Fruit fly (Drosophila melanogaster): ENCODE data around the gene CG44098.

CG44098 gene

DNA sequence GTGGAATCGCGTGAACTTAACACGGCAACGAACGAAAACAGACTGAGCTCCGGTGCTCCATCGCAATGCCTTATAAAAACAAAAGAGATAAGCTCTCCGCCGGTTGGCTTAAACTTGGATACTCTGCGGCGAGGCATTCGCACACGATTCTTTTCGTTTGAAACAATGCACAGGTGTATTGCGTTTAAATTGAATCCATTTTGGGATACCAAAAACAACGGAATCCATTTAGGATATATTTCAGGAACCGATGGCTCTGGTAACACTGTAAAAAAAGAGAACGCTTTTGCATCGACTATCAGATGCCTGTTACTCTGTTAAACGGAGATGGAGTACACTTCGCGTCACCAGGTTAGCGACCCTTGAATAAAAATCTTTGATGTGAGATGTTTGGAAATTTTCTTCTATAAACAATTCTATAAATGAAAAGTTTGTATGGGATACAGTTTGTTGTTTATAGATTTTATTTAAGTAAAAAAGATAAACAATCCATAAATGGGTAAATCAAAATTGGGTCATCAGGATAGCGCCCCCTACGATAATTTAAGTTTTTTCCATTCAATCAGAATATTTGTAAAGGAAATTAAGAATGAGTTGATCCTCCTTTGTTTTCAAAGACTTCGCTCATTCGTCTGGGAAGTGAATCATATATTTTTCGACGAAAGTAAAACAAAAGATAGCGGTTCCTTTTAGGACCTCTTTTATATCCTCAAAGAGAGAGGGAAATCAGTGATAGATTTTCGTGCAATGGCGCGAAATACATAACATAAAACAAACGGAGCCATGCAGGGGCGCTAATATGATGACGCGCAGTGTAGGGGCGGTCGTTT is 41.0 kb downstream of the CG44098 start, which contains the start of gene Nep2 (continued):
- TF ChIP-seq CG2678 (tag; optimal IDR thresholded peaks at IDR 0.05) = peak; percentile 60
- no peak for TF ChIP-seq gsb (GFP tag; IDR thresholded peaks at IDR 0.05)
- TF ChIP-seq Hr3 (GFP tag; optimal IDR thresholded peaks at IDR 0.05) = peak; percentile 29
- peak; percentile 28 for TF ChIP-seq CG9797 (GFP tag; optimal IDR thresholded peaks at IDR 0.05)
- TF ChIP-seq D (optimal IDR thresholded peaks at IDR 0.05) = no peak
- peak; percentile 29 for TF ChIP-seq D (GFP tag; optimal IDR thresholded peaks at IDR 0.05)
- peak; percentile 2 for TF ChIP-seq cato (GFP tag; optimal IDR thresholded peaks at IDR 0.05; ENCODE audit: borderline replicate concordance)
- peak; percentile 17 for TF ChIP-seq Atf3 (GFP tag; optimal IDR thresholded peaks at IDR 0.05)
- no peak for TF ChIP-seq gcm2 (GFP tag; optimal IDR thresholded peaks at IDR 0.05)
- no peak for TF ChIP-seq trem (tag; optimal IDR thresholded peaks at IDR 0.05)
- peak; percentile 29; the same call in 3 of the 4 replicates for TF ChIP-seq Gug (GFP tag; IDR thresholded peaks at IDR 0.05)
- peak; percentile 40; the same call in 1 of the 3 replicates for TF ChIP-seq ci (GFP tag; IDR thresholded peaks at IDR 0.05)
- TF ChIP-seq CG9817 (tag; optimal IDR thresholded peaks at IDR 0.05) = no peak
- TF ChIP-seq BtbVII (GFP tag; optimal IDR thresholded peaks at IDR 0.05) = peak; percentile 20
- TF ChIP-seq eve (GFP tag; optimal IDR thresholded peaks at IDR 0.05) = peak in 1 of 2 experiments; percentile 56
- no peak for TF ChIP-seq fd102C (GFP tag; optimal IDR thresholded peaks at IDR 0.05)
- TF ChIP-seq pnt (GFP tag; optimal IDR thresholded peaks at IDR 0.05) = no peak
- TF ChIP-seq chinmo (GFP tag; IDR thresholded peaks at IDR 0.05; ENCODE audit: partially characterized antibody) = no peak
- TF ChIP-seq CG7271 (tag; optimal IDR thresholded peaks at IDR 0.05) = no peak
- TF ChIP-seq Xbp1 (GFP tag; optimal IDR thresholded peaks at IDR 0.05) = no peak
- TF ChIP-seq CG16815 (GFP tag; optimal IDR thresholded peaks at IDR 0.05) = peak; percentile 17
- TF ChIP-seq H15 (GFP tag; IDR thresholded peaks at IDR 0.05) = no peak
- no peak for TF ChIP-seq CG17912 (GFP tag; optimal IDR thresholded peaks at IDR 0.05)
- TF ChIP-seq aop (GFP tag; IDR thresholded peaks at IDR 0.05) = no peak
- TF ChIP-seq CG1024 (GFP tag; IDR thresholded peaks at IDR 0.05) = no peak
- peak; percentile 48 for TF ChIP-seq CG17385 (GFP tag; optimal IDR thresholded peaks at IDR 0.05)
- TF ChIP-seq CG10321 (GFP tag; IDR thresholded peaks at IDR 0.05) = no peak
- no peak for TF ChIP-seq CG12219 (GFP tag; optimal IDR thresholded peaks at IDR 0.05)
- TF ChIP-seq CG10366 (GFP tag; IDR thresholded peaks at IDR 0.05) = no peak
- peak; percentile 29 for TF ChIP-seq lilli (GFP tag; optimal IDR thresholded peaks at IDR 0.05)
- TF ChIP-seq sob (GFP tag; IDR thresholded peaks at IDR 0.05) = no peak
- no peak for TF ChIP-seq Tbp (GFP tag; optimal IDR thresholded peaks at IDR 0.05)
- TF ChIP-seq disco-r (GFP tag; optimal IDR thresholded peaks at IDR 0.05) = no peak
- peak; percentile 41 for TF ChIP-seq CG2120 (GFP tag; optimal IDR thresholded peaks at IDR 0.05)
- peak; percentile 66; the same call in 2 of the 3 replicates for TF ChIP-seq mld (GFP tag; IDR thresholded peaks at IDR 0.05; ENCODE audit: partially characterized antibody)
- TF ChIP-seq pfk (GFP tag; optimal IDR thresholded peaks at IDR 0.05) = no peak
- TF ChIP-seq vnd (GFP tag; IDR thresholded peaks at IDR 0.05; ENCODE audit: partially characterized antibody) = no peak
- no peak for TF ChIP-seq CG43689 (GFP tag; IDR thresholded peaks at IDR 0.05)
- TF ChIP-seq CG18476 (GFP tag; optimal IDR thresholded peaks at IDR 0.05) = peak; percentile 35
- no peak for TF ChIP-seq CG14965 (GFP tag; optimal IDR thresholded peaks at IDR 0.05; ENCODE audit: borderline replicate concordance)
- no peak for TF ChIP-seq Hand (GFP tag; optimal IDR thresholded peaks at IDR 0.05)
- TF ChIP-seq Xrp1 (GFP tag; IDR thresholded peaks at IDR 0.05) = no peak
- peak; percentile 44 for TF ChIP-seq CG8924 (tag; optimal IDR thresholded peaks at IDR 0.05)
- peak; percentile 37 for TF ChIP-seq CoRest (tag; optimal IDR thresholded peaks at IDR 0.05)
- no peak for TF ChIP-seq CG6689 (GFP tag; IDR thresholded peaks at IDR 0.05)
- peak; percentile 80 for TF ChIP-seq CG16813 (GFP tag; IDR thresholded peaks at IDR 0.05; ENCODE audit: partially characterized antibody)
- no peak for TF ChIP-seq sima (GFP tag; optimal IDR thresholded peaks at IDR 0.05)
- no peak for TF ChIP-seq cad (GFP tag; optimal IDR thresholded peaks at IDR 0.05)
- no peak for TF ChIP-seq MESR4 (GFP tag; optimal IDR thresholded peaks at IDR 0.05)
- peak; percentile 71 for TF ChIP-seq sens (GFP tag)
